Worm (Caenorhabditis elegans) whole organism, L4/young adult: ENCODE data around the gene ZK622.1.

Experiments
- W03F9.2 ChIP-seq: fragments of 150-350 bp; optimal IDR thresholded peaks from 2 replicates; lab custom pipeline; 2014; ENCODE audit warnings: missing biosample characterization, missing genetic modification characterization
- dao-5 ChIP-seq: sonication (generic microtip); optimal IDR thresholded peaks from 2 replicates; lab custom pipeline; 2016; ENCODE audit warnings: missing genotype, missing genetic modification characterization, moderate library complexity, missing compliant biosample characterization
- him-1 ChIP-seq: sonication (generic microtip); optimal IDR thresholded peaks from 2 replicates; lab custom pipeline; 2016; ENCODE audit warnings: missing genotype, missing genetic modification reagents, missing genetic modification characterization, missing compliant biosample characterization

Gene ZK622.1

DNA sequence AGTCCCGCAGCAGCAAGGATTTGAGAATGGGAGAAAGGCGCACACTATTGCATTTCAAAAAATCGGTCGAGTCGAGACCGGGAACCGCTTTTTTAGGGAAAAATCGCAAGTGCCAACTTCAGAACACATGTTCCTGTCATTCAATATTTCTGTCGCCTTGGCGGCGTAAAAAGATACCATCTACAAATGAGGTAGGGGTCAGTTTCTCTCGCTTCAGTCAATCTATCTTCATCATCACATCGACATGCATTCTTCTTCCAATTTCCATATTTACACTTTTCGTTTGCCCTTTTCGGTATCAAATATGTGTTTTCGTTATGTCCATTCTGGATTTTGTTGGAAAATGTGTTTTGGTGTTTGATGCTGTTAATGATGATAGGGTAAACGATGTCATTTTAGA, 4.1 kb downstream of the ZK622.1 start:
- TF ChIP-seq him-1 (tag; lab: Kevin White, UChicago) (no peak), dao-5 (no peak), W03F9.2 (no peak)

DNA sequence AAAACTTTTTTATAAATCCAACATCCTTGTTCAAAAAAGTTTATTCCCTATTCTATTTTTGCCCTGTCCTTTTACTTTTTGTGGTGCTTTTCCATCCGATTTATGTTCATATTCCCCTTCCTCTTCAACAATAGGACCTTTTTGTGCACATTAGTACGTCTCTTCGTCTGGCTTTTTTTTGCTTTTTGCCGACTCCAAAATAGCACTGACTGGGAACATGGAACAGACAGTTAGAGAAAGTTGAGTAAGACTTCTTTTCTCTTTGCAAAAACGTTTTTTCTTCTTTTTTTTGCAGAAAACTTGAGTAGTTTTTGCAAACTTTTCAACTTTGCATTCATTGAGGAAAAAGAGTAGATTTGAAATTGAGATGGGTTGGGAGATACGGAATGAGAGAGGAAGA, 8.2 kb downstream of the ZK622.1 start:
- TF ChIP-seq him-1 (tag; lab: Kevin White, UChicago) (no peak), dao-5 (no peak), W03F9.2 (no peak)

DNA sequence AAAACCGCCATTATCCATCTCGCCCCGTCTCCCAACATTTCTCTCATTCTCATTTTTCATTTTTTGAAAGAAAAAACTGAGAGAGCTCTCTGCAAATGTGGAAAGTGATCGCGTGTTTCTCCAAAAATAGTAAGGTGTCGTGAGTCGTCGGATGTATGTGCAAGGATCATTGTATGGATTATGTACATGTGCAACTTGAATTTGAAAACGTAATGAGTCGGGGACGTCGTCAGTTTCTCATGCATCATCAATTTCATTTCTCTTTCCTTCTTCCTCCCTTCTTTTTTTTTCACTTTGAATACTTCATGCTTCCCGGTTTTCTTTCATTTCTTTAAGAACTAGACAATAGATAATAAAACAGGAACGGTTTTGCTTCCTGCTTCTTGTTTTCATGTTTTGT, 11.5 kb downstream of the ZK622.1 start:
- TF ChIP-seq him-1 (tag; lab: Kevin White, UChicago), result no peak
- TF ChIP-seq W03F9.2, result no peak
- TF ChIP-seq dao-5, result no peak

DNA sequence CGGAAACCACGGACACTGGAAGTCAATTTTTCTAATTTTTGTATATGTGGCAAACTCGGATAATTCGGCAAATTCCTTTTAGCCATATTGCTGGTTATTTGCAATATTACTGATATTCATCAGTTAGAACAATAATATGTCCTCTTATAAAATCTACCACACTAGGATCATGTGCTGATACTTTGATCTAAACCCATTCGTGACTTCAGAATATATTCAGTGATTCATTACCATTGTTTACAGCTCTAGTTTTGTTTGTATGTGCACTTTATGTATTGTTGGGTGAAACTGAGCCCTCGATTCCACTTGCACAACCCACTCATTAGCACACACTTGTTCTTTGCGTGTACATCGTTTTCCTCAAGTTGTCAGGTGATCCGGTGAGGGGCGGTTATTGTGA, 12.6 kb downstream of the ZK622.1 start:
- TF ChIP-seq dao-5, result no peak
- TF ChIP-seq W03F9.2, result no peak
- TF ChIP-seq him-1 (tag; lab: Kevin White, UChicago), result no peak

DNA sequence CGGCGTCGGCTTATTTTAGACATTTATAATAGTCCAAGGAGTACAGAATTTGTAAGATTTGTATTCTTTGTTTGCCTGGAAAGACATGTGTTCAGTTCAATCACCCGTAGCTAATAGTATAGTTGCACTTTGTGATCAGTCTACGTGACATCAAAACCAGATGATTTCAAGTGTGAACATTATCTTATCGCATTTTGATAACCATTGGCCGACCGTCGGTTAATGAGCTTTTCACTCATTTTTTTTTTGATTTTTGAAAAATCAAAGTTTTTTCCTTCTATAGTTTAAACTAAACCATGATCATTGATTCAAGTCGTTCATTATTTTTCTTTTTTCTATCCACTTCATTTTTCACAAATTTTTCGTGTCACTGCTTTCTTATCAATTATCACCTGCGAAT, 13.6 kb downstream of the ZK622.1 start:
- TF ChIP-seq him-1 (tag; lab: Kevin White, UChicago) (no peak), dao-5 (no peak), W03F9.2 (no peak)

DNA sequence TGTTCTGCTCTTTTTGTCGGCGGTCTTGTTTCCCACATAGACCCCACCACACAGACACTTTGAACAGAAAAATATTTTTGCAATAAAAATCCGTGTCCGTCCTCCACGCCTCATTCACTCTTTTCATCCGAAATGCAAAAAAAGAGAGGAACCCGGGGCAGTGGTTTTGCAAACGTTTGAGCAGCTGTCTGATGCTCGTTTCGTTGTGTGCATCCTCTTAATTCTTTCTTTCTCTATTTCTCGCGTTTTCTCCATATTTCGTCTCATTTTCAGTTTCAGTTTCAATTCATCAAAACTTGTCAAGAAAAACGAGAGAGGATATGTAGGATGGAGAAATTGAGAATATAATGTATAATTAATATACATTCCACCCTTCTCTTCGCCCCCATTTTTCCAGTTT, 15.4 kb downstream of the ZK622.1 start:
- no peak for TF ChIP-seq W03F9.2
- no peak for TF ChIP-seq dao-5
- no peak for TF ChIP-seq him-1 (tag; lab: Kevin White, UChicago)

DNA sequence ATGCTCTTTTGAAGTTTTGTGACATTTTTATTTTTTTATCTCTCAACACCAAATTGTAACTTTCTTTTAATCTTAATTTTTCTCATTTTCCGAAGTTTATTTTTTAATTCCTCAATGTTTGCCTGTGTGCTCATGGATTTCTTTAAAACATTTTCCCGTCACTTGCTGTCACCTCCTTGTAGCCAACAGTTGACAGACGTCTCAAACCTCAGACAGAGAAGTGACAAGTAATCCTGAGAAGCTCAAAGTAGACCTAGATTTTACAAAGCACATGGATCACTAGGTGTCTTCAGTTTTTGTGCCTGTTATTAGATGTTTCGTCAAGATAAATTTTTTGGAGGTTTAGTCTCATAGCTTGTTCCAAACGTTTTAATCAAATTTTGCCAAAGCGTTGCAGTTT, 16.1 kb downstream of the ZK622.1 start:
- TF ChIP-seq dao-5, result no peak

DNA sequence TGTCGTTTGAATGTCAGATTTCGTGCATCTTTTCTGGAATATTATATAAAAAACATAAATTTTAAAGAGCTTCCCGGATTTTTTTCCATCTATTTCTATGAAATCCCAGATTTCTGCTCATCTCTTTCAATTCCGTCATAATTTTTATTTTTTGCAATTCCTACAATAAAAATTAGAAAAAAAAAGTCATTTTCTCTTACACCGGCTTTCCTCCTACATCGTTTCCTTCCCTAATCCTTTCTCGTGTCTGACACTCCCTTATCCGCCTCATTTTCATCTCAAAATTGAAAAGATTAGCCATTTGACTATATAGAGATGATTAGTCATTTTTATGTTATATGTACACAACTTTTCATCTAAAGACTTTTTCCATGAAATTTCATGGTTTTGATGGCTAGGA, 17.2 kb downstream of the ZK622.1 start:
- TF ChIP-seq W03F9.2, result no peak
- no peak for TF ChIP-seq dao-5
- no peak for TF ChIP-seq him-1 (tag; lab: Kevin White, UChicago)

DNA sequence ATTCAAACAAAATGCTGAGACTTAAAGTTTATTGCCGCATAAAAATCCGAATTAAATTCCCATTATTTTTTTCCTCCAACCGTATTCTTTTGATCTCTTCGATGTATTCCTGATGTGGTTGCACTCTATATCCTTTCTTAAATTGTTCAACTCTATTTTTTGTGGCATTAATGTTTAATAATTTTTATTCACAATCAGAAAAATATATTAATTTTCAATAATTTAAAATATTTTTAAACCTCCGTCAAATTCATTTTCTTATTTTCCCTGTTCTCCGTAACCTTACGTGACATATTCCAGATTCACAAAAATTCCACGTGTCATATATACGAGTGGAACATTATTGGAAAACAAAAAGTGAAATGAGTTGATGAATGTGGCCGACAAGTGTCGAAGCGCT, 18.1 kb downstream of the ZK622.1 start, which contains the start of gene gcy-12:
TSS of gene gcy-12 (plus strand) at position 301 of the 400 bp plus-strand sequence.
- TF ChIP-seq W03F9.2 (no peak), dao-5 (no peak), him-1 (tag; lab: Kevin White, UChicago) (no peak)

DNA sequence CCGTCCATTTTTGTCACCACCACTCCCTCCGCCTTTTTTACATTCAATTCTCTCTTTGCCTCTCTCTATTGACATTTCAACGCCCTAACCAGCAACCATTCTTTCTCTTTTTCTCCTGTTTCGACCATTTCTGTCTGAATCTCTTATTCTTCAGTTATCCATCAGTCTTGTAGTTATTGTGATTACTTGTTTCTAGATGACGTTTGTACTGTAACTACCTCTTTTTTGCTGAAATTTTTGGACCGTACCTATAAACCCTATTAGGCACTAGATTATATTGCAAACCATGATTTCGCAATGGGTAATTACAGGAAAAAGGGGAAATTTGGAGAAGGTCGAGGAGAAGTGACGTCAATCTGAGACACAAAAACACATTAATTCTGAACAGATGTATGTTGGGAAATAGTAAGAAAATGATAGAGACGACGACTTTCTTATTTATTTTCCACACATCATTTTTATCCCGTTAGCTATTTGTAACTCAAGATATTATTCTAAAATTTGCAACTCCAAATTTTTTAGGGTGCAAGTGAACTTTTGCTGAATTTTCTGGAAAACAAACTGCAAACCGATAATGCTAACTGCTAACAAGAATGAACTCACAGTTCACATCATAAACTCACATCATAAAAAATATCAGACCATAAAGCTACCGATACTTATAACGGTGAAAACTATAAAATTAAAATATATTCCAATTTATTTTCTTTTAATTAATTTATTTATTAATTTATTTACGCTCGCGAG, 26.8 kb downstream of the ZK622.1 start:
- TF ChIP-seq him-1 (tag; lab: Kevin White, UChicago) (no peak), W03F9.2 (no peak), dao-5 (no peak)

DNA sequence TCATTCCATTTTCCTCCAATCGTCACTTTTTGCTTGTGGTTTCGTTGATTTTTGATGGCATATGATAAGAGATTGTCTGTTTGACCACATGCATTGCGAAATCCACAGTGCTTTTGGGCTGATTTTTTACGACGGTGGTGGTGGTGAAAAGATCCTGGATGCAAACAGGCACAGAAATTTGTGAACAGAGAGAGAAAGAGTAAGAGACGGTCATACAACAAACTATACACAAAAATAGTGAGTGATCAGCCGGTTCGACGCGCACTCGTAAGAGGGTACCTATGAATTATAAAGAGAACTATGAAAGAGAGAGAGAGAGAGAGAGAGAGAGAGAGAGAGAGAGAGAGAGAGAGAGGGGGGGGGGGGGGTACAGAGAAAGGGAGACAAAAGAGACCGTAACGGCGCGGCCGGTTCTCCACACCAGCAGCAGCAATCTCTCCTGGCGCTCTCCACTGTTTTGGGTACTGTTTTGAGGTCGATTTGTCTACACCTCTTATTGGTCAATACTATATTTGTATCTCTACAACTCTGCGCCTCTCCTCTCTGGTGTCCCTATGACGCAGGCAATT, 28.2 kb downstream of the ZK622.1 start:
- no peak for TF ChIP-seq dao-5
- peak; percentile 8 for TF ChIP-seq W03F9.2

DNA sequence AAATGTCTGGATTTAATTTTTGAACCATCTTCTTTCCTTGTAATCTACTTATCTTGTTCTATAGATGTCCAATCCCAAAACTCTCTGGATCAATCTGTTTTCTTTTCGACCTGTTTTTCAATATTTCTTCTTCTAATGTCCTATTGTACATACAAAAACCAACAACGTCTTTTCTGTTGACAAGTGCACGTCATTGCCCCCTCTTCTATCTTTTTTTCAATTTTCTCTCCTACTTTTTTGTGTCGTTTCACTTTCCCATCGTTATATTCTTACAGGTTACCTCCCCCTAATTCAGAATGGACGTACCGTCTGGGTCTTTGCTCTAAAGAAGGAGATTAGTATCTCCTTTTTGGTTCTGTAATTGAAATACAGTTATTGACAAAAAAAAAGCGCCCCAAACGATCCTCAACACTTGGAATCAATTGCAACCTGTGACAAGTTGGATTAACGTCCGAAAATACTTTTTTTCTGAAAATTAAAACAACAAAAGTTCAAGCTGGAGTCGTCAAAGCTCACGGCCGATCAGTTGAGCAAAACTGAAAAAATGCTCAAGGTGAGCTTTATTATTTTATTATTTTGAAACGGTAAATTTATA, 29.2 kb downstream of the ZK622.1 start, which contains the start of gene vhp-1:
TSS of gene vhp-1 (plus strand) at position 545 of the 595 bp plus-strand sequence.
- TF ChIP-seq him-1 (tag; lab: Kevin White, UChicago) (no peak), dao-5 (no peak), W03F9.2 (no peak)

DNA sequence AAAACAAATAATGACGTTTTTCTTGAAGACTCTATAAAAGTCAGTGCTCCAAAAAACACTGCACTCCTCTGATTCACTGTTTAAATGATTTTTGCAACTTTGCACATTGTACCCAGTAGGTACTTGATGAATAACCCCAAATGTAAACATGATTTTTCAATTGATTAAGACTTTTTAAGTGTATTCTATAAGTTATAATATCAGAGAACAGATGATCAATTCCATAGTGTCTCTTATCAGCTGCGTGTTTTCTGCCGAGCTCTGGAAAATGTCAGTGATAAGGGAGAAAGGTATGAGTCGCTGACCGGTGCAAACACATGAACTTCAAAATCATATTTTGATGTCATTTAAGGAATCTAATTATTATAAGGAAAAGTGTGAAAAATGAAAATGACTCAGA, 30.2 kb downstream of the ZK622.1 start:
- TF ChIP-seq dao-5, result no peak
- no peak for TF ChIP-seq him-1 (tag; lab: Kevin White, UChicago)
- no peak for TF ChIP-seq W03F9.2

DNA sequence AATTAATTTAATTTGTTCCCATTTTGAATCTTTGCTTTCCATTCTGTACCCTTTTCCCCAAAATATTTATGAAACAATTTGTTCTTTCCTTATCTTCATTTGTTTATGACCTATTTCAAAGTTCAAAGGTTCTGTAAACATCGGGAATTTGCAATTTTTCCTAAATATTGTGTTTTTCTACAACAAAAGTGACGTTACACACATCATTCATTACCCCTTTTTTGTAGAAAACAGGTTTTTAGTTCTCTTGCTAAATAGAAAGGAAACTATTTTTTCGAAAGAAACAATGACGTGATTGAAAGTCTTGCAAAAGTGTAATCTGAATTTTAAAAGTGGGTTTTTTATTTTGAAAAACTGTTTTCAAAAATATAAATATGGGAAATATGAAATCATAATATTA, 31.1 kb downstream of the ZK622.1 start:
- no peak for TF ChIP-seq W03F9.2
- TF ChIP-seq him-1 (tag; lab: Kevin White, UChicago), result no peak
- TF ChIP-seq dao-5, result no peak

DNA sequence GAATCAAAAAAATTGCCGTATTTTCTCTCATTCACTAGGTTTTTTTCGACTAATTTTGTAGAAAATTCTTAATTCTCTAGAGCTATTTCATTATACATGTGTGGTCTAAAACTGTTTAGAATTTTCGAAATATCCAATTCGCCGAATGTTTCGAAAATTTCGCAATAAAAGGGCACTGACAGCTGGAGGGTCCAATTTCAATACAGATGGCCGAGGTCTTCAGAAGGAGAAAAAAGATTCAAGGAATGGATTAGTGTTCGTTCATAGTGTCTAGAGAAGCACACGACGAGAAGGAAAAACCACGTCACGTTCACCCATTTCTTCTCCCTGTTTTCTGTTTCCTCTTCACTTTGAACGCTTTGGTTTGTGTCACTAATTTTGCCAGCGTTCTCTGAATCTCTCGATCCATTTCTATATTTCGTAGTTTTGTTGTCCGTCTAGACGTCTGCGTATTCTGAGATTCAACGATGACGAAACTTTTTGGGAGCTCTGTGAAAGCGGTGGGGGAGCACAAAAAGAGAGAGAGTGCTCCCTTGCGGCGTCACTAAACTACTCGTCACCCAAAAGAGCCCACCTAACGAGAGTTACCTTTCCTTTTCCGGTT, 32.5 kb downstream of the ZK622.1 start:
- peak; percentile 74 for TF ChIP-seq him-1 (tag; lab: Kevin White, UChicago)
- TF ChIP-seq dao-5, result no peak
